Worm (Caenorhabditis elegans) whole organism, L4 larva: Measurements from ENCODE around the gene pmpl-1.

Experiments
- ceh-82 ChIP-seq: sonication (generic microtip); optimal IDR thresholded peaks from 2 replicates; lab custom pipeline; 2017; ENCODE audit warnings: missing biosample characterization, missing genetic modification characterization
- egl-27 ChIP-seq: sonication (generic microtip); optimal IDR thresholded peaks from 3 replicates; lab custom pipeline; 2017; ENCODE audit warnings: missing biosample characterization, missing genetic modification reagents, missing genetic modification characterization
- egl-43 ChIP-seq: fragments of 200-800 bp; sonication (Bioruptor generic); IDR thresholded peaks from 2 replicates; pipeline ENCODE4 v1.3.6; 2022; ENCODE audit warnings: missing genetic modification reagents, missing genetic modification characterization, missing compliant biosample characterization
- lsy-2 ChIP-seq, 2 experiments: fragments of 150-350 bp in 1 of 2; sonication (generic microtip) in 1 of 2; optimal IDR thresholded peaks; 2 replicates each; lab custom pipeline; 2014 to 2017; ENCODE audit warnings: missing biosample characterization in 2 of 2, missing genetic modification characterization in 2 of 2
- nhr-11 ChIP-seq: fragments of 150-350 bp; optimal IDR thresholded peaks from 2 replicates; lab custom pipeline; 2014; ENCODE audit warnings: missing biosample characterization, missing genetic modification characterization
- nhr-25 ChIP-seq: sonication (generic microtip); optimal IDR thresholded peaks from 2 replicates; lab custom pipeline; 2017; ENCODE audit warnings: missing genetic modification characterization, mild to moderate bottlenecking, missing compliant biosample characterization, antibody characterized with exemption, moderate library complexity, borderline replicate concordance; ENCODE audit not compliant: insufficient read depth
- nhr-48 ChIP-seq: sonication (generic microtip); optimal IDR thresholded peaks from 2 replicates; lab custom pipeline; 2016; ENCODE audit warnings: mild to moderate bottlenecking, missing genetic modification characterization, missing compliant biosample characterization
- pha-4 ChIP-seq, 2 experiments: fragments of 150-350 bp in 1 of 2; fragments of 200-800 bp in 1 of 2; sonication (Bioruptor generic) in 1 of 2; IDR thresholded peaks in 1 of 2; optimal IDR thresholded peaks in 1 of 2; 2 replicates each; pipeline versions ENCODE4 v1.3.6 to Lab custom; 2014 to 2022; ENCODE audit warnings: missing genetic modification characterization in 2 of 2, missing genetic modification reagents in 2 of 2, missing biosample characterization in 1 of 2, missing compliant biosample characterization in 1 of 2
- saeg-2 ChIP-seq: fragments of 200-800 bp; sonication (Bioruptor generic); IDR thresholded peaks from 2 replicates; pipeline ENCODE4 v1.3.6; 2022; ENCODE audit warnings: missing genetic modification reagents, missing genetic modification characterization, missing compliant biosample characterization
- unc-130 ChIP-seq: sonication (generic microtip); optimal IDR thresholded peaks from 2 replicates; lab custom pipeline; 2016; ENCODE audit warnings: missing genetic modification reagents, missing genetic modification characterization, missing compliant biosample characterization

DNA sequence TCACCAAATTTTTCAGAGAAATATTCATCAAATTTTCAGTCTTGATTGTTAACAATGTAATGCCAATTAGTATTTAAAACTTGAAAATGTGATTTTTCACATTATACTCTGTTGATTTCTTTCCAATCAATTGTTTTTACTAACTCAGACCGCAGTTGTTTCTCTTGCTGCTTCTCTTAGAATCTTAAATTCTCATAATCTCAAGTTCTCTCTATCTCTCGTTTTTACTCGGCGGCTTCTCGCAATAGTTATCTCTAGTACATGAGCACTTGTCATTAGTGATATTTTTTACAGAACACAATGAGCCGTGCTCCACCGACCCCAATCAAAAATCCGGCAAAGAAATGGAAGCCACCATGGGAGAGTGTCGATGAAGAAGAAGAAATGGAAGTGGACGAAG is 19.3 kb downstream of the pmpl-1 start, which contains the start of gene F35A5.1:
- TF ChIP-seq nhr-48 (tag; lab: Kevin White, UChicago) (no peak), unc-130 (GFP tag; lab: Kevin White, UChicago) (no peak), nhr-11 (tag; lab: Kevin White, UChicago) (no peak), lsy-2 (tag; optimal IDR thresholded peaks at IDR 0.05; lab: Kevin White, UChicago) (no peak), ceh-82 (tag; lab: Kevin White, UChicago) (no peak), pha-4 (GFP tag; IDR thresholded peaks at IDR 0.05; lab: Robert Waterston, UW) (no peak), pha-4 (tag; optimal IDR thresholded peaks at IDR 0.05; lab: Kevin White, UChicago) (no peak), egl-27 (tag; lab: Kevin White, UChicago) (no peak), saeg-2 (no peak), egl-43 (GFP tag; lab: Robert Waterston, UW) (no peak), nhr-25 (tag; lab: Kevin White, UChicago) (no peak)
